Fruit fly (Drosophila melanogaster): ENCODE results near the gene CG44362.

DNA sequence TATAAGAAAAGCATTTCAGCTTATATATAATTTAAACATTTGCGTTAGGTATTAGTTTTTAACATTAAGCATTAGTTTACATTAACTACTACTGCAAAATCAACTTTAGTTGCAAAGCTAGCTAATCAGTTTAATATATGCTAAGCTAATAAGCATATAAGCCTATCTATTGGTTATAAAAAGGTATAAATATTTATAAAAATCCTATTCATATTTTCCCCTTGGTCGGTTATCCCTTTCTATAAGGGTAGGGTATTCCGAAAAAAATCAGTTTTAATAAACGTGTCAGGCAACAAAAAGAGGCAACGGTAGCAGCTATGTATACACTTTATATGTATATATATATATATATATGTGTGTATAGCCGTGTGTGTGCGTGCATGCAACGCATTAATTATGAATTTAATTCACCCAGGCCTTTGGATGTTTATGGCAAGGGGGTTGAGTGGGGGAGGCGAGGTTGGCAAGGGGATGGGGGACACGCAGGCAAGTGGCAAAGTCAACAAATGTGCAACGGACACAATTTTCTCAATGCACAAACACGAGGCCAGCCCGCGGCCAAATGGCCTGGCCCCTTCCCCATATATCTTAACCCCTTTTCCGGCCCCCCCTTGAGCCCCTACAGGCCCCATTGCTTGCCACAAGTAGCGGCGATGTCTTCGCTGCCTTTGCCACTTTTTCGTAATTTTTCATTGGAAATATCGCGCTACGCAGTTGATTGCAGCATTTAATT is 24.1 kb upstream of the CG44362 start:
- no peak for TF ChIP-seq tj (GFP tag; optimal IDR thresholded peaks at IDR 0.05)
- TF ChIP-seq Hr96 (GFP tag; optimal IDR thresholded peaks at IDR 0.05): no peak
- no peak for TF ChIP-seq Crg-1 (GFP tag; optimal IDR thresholded peaks at IDR 0.05)
- no peak for TF ChIP-seq cic (GFP tag; optimal IDR thresholded peaks at IDR 0.05)
- TF ChIP-seq CG7101 (tag; optimal IDR thresholded peaks at IDR 0.05): no peak
- TF ChIP-seq CG11617 (GFP tag; optimal IDR thresholded peaks at IDR 0.05): no peak
- no peak for TF ChIP-seq Clk (GFP tag; optimal IDR thresholded peaks at IDR 0.05)
- TF ChIP-seq CG12768 (GFP tag; optimal IDR thresholded peaks at IDR 0.05): no peak
- TF ChIP-seq ovo (GFP tag; optimal IDR thresholded peaks at IDR 0.05): no peak
- no peak for TF ChIP-seq kay (GFP tag; ENCODE audit: borderline replicate concordance)
- TF ChIP-seq CG7045 (GFP tag; optimal IDR thresholded peaks at IDR 0.05): no peak

Data from whole organism, adult.